Fruit fly (Drosophila melanogaster): ENCODE results near the gene bdl.

bdl gene

DNA sequence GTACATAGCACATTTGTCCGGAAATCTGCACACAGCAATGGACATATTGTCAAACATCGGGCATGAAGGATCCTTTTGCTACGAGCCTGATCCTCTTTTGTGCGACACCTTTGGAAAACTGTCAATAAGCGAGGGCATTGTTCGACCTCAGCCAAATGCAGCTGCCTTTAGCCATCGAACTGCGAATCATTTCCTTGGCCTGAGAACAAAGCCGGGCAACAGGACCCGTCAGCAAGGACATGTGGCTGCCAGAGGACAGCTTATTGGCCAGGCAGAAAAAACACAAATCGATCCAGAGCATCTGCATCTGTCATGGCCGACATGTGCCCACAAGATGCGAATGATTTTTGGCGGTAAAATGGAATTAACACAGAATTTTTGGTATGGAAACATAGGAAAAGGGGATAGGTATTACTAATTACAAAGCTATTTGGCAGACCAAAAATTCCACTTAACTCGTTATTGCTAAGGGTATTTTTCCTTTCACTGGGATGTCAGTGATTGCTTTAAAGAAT lies 45.7 kb downstream of the bdl start:
- peak; percentile 61 for TF ChIP-seq ac (GFP tag; optimal IDR thresholded peaks at IDR 0.05)
- TF ChIP-seq Elba2 (GFP tag; optimal IDR thresholded peaks at IDR 0.05): peak; percentile 73
- peak; percentile 99 for TF ChIP-seq twi (tag; optimal IDR thresholded peaks at IDR 0.05)
- no peak for TF ChIP-seq CG17612 (GFP tag; IDR thresholded peaks at IDR 0.05)

DNA sequence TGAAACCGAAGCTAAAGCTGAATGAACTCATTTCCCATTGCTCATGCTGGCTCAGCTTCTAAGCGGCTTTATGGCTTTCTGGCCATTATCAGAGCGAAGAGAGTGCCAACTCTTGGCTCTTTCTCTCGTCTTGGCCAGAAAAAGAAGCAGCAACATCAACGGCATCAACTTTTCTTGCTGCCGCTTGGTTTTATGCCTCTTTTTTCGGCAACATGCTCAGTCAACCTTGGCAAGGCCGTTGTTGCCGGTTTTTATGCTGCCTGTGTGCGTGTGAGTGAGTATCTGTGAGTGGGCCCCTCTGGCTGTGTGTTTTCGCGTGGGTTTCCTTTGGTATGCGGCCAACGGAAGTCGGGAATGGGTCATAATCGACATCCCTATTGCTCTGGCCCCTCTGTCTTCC lies 46.2 kb downstream of the bdl start:
- TF ChIP-seq CkIIα-i1 (GFP tag; IDR thresholded peaks at IDR 0.05) (no peak), CG11504 (tag; optimal IDR thresholded peaks at IDR 0.05) (peak; percentile 46), D (optimal IDR thresholded peaks at IDR 0.05) (peak; percentile 2), D (GFP tag; optimal IDR thresholded peaks at IDR 0.05) (no peak), Drgx (GFP tag; IDR thresholded peaks at IDR 0.05) (no peak), CG8944 (GFP tag; optimal IDR thresholded peaks at IDR 0.05) (no peak), CG6175 (GFP tag; IDR thresholded peaks at IDR 0.05) (peak; percentile 47; the same call in 2 of the 3 replicates), crol (GFP tag; IDR thresholded peaks at IDR 0.05) (no peak), zen2 (GFP tag; IDR thresholded peaks at IDR 0.05; ENCODE audit: partially characterized antibody) (no peak), CG6272 (GFP tag; IDR thresholded peaks at IDR 0.05) (peak; percentile 18; the same call in 1 of the 2 replicates), pb (GFP tag; optimal IDR thresholded peaks at IDR 0.05) (no peak), sd (tag; optimal IDR thresholded peaks at IDR 0.05) (peak; percentile 44), Abd-B (GFP tag; optimal IDR thresholded peaks at IDR 0.05) (no peak), CG9609 (GFP tag; optimal IDR thresholded peaks at IDR 0.05) (no peak), CG9932 (GFP tag; IDR thresholded peaks at IDR 0.05) (no peak), CG1233 (GFP tag; optimal IDR thresholded peaks at IDR 0.05) (no peak), ara (GFP tag; IDR thresholded peaks at IDR 0.05) (0 out of 2 replicates have a peak, but pooled peaks have one; percentile 5), oc (tag; optimal IDR thresholded peaks at IDR 0.05) (peak; percentile 72), shn (GFP tag; optimal IDR thresholded peaks at IDR 0.05) (no peak), B-H2 (GFP tag; optimal IDR thresholded peaks at IDR 0.05) (no peak), CG2199 (GFP tag; IDR thresholded peaks at IDR 0.05) (0 out of 3 replicates have a peak, but pooled peaks have one; percentile 47), chinmo (GFP tag; IDR thresholded peaks at IDR 0.05; ENCODE audit: partially characterized antibody) (0 out of 4 replicates have a peak, but pooled peaks have one; percentile 56), CG14050 (GFP tag; IDR thresholded peaks at IDR 0.05) (no peak), BEAF-32 (GFP tag; optimal IDR thresholded peaks at IDR 0.05) (no peak), sima (GFP tag; optimal IDR thresholded peaks at IDR 0.05) (no peak), pum (GFP tag; optimal IDR thresholded peaks at IDR 0.05) (no peak), phol (tag; optimal IDR thresholded peaks at IDR 0.05) (no peak), luna (GFP tag; optimal IDR thresholded peaks at IDR 0.05) (no peak), sens (GFP tag) (peak; percentile 68), prd (optimal IDR thresholded peaks at IDR 0.05) (no peak), prd (GFP tag; IDR thresholded peaks at IDR 0.05) (0 out of 3 replicates have a peak, but pooled peaks have one; percentile 10), repo (GFP tag; optimal IDR thresholded peaks at IDR 0.05) (no peak), zfh2 (GFP tag; optimal IDR thresholded peaks at IDR 0.05) (no peak), sr (GFP tag; IDR thresholded peaks at IDR 0.05) (peak; percentile 77; the same call in 2 of the 3 replicates), vfl (GFP tag; optimal IDR thresholded peaks at IDR 0.05) (no peak), E2f1 (GFP tag; IDR thresholded peaks at IDR 0.05) (no peak), CG12769 (tag; optimal IDR thresholded peaks at IDR 0.05) (peak; percentile 1), cg (GFP tag; optimal IDR thresholded peaks at IDR 0.05) (peak; percentile 57)

Measured in whole organism, embryonic.